Fruit fly (Drosophila melanogaster): ENCODE results near the gene dysf.

dm6 chr3R:26103440-26103839 is 4.9 kb upstream of the dysf start:
- TF ChIP-seq esn (GFP tag; optimal IDR thresholded peaks at IDR 0.05), result no peak
- TF ChIP-seq CG3032 (tag; optimal IDR thresholded peaks at IDR 0.05), result no peak
- no peak for TF ChIP-seq Blimp-1 (GFP tag; optimal IDR thresholded peaks at IDR 0.05)
- no peak for TF ChIP-seq CG4318 (GFP tag; optimal IDR thresholded peaks at IDR 0.05)
- no peak for TF ChIP-seq dac (GFP tag; optimal IDR thresholded peaks at IDR 0.05)
- no peak for TF ChIP-seq Gug (GFP tag; IDR thresholded peaks at IDR 0.05)
- TF ChIP-seq CG31627 (GFP tag; optimal IDR thresholded peaks at IDR 0.05), result no peak
- TF ChIP-seq CG8319 (GFP tag; optimal IDR thresholded peaks at IDR 0.05), result no peak
- no peak for TF ChIP-seq Hr4 (GFP tag; optimal IDR thresholded peaks at IDR 0.05)
- peak; percentile 83 for TF ChIP-seq fkh (GFP tag; optimal IDR thresholded peaks at IDR 0.05)
